Fruit fly (Drosophila melanogaster) whole organism, embryonic: Measurements from ENCODE around the gene corto.

ENCODE experiments used
- Blimp-1 ChIP-seq: fragments of 200-800 bp; sonication (Bioruptor generic); optimal IDR thresholded peaks from 3 replicates; lab custom pipeline; 2018; ENCODE audit warnings: missing biosample characterization, missing genetic modification characterization, mild to moderate bottlenecking, moderate library complexity, missing genetic modification reagents
- C15 ChIP-seq: fragments of 200-800 bp; sonication (Bioruptor generic); IDR thresholded peaks from 3 replicates; pipeline ENCODE4 v1.3.6; 2022; ENCODE audit warnings: missing biosample characterization, missing genetic modification characterization
- CG10321 ChIP-seq: fragments of 200-800 bp; sonication (Bioruptor generic); IDR thresholded peaks from 2 replicates; pipeline ENCODE4 v1.3.6; 2022; ENCODE audit warnings: missing biosample characterization, missing genetic modification characterization
- CG10431 ChIP-seq: fragments of 200-800 bp; sonication (Bioruptor generic); optimal IDR thresholded peaks from 3 replicates; lab custom pipeline; 2018; ENCODE audit warnings: missing biosample characterization, mild to moderate bottlenecking, missing genetic modification characterization
- CG10543 ChIP-seq: fragments of 200-800 bp; sonication (Bioruptor generic); optimal IDR thresholded peaks from 3 replicates; lab custom pipeline; 2017; ENCODE audit warnings: missing biosample characterization, mild to moderate bottlenecking, missing genetic modification characterization, moderate library complexity
- CG13775 ChIP-seq: fragments of 200-800 bp; sonication (Bioruptor generic); optimal IDR thresholded peaks from 3 replicates; lab custom pipeline; 2017; ENCODE audit warnings: missing biosample characterization, mild to moderate bottlenecking, missing genetic modification characterization
- CG14710 ChIP-seq: fragments of 200-800 bp; sonication (Bioruptor generic); optimal IDR thresholded peaks from 3 replicates; lab custom pipeline; 2019; ENCODE audit warnings: missing biosample characterization, mild to moderate bottlenecking, missing genetic modification characterization, moderate library complexity
- CG17829 ChIP-seq: fragments of 200-800 bp; optimal IDR thresholded peaks from 2 replicates; lab custom pipeline; 2019; ENCODE audit warnings: missing biosample characterization, mild to moderate bottlenecking, missing genetic modification characterization, moderate library complexity
- CG2129 ChIP-seq: fragments of 200-800 bp; sonication (Bioruptor generic); IDR thresholded peaks from 2 replicates; pipeline ENCODE4 v1.3.6; 2022; ENCODE audit warnings: missing biosample characterization, missing genetic modification characterization; ENCODE audit not compliant: partially characterized antibody
- CG2889 ChIP-seq: fragments of 200-800 bp; sonication (Bioruptor generic); IDR thresholded peaks from 3 replicates; pipeline ENCODE4 v1.3.6; 2022; ENCODE audit warnings: missing biosample characterization, missing genetic modification characterization
- CG3163 ChIP-seq: fragments of 200-800 bp; sonication (Bioruptor generic); optimal IDR thresholded peaks from 3 replicates; lab custom pipeline; 2016; ENCODE audit warnings: missing biosample characterization, missing genetic modification characterization
- CG34422 ChIP-seq: fragments of 200-800 bp; sonication (Bioruptor generic); IDR thresholded peaks from 3 replicates; pipeline ENCODE4 v1.3.6; 2022; ENCODE audit warnings: missing biosample characterization, missing genetic modification characterization
- CG4360 ChIP-seq: fragments of 200-800 bp; sonication (Bioruptor generic); IDR thresholded peaks from 2 replicates; pipeline ENCODE4 v1.3.6; 2022; ENCODE audit warnings: missing biosample characterization, missing genetic modification characterization
- CG4404 ChIP-seq: fragments of 200-800 bp; sonication (Bioruptor generic); IDR thresholded peaks from 2 replicates; pipeline ENCODE4 v1.3.6; 2022; ENCODE audit warnings: missing biosample characterization, missing genetic modification characterization
- CG4730 ChIP-seq: fragments of 200-800 bp; sonication (Bioruptor generic); IDR thresholded peaks from 2 replicates; pipeline ENCODE4 v1.3.6; 2022; ENCODE audit warnings: missing biosample characterization, missing genetic modification characterization
- CG5245 ChIP-seq: fragments of 200-800 bp; sonication (Bioruptor generic); optimal IDR thresholded peaks from 3 replicates; lab custom pipeline; 2016; ENCODE audit warnings: missing biosample characterization, missing genetic modification characterization
- CG7556 ChIP-seq: fragments of 200-800 bp; sonication (Bioruptor generic); optimal IDR thresholded peaks from 2 replicates; lab custom pipeline; 2017; ENCODE audit warnings: missing biosample characterization, mild to moderate bottlenecking, missing genetic modification characterization
- CG9817 ChIP-seq: fragments of 200-800 bp; sonication (Bioruptor generic); optimal IDR thresholded peaks from 2 replicates; lab custom pipeline; 2018; ENCODE audit warnings: missing biosample characterization, mild to moderate bottlenecking, missing genetic modification characterization, moderate library complexity
- CHES-1-like ChIP-seq: fragments of 200-800 bp; sonication (Bioruptor generic); optimal IDR thresholded peaks from 2 replicates; lab custom pipeline; 2016; ENCODE audit warnings: missing biosample characterization, missing genetic modification characterization
- CkIIα-i1 ChIP-seq: fragments of 200-800 bp; sonication (Bioruptor generic); IDR thresholded peaks from 2 replicates; pipeline ENCODE4 v1.3.6; 2022; ENCODE audit warnings: missing biosample characterization, missing genetic modification characterization
- D ChIP-seq, 2 experiments: fragments of 200-800 bp in 1 of 2; fragments of >200 bp in 1 of 2; sonication (Bioruptor generic) in 1 of 2; optimal IDR thresholded peaks; 2 replicates in 1 of 2; 3 replicates in 1 of 2; lab custom pipeline; 2017; ENCODE audit warnings: mild to moderate bottlenecking in 1 of 2, missing biosample characterization in 1 of 2, missing genetic modification characterization in 1 of 2, missing genetic modification reagents in 1 of 2
- Eip74EF ChIP-seq, 2 experiments: fragments of 200-800 bp in 1 of 2; fragments of >200 bp in 1 of 2; sonication (Bioruptor generic) in 1 of 2; optimal IDR thresholded peaks; 2 replicates each; lab custom pipeline; 2017 to 2019; ENCODE audit warnings: missing biosample characterization in 2 of 2, missing genetic modification characterization in 2 of 2, mild to moderate bottlenecking in 1 of 2, moderate library complexity in 1 of 2
- Gug ChIP-seq: fragments of 200-800 bp; sonication (Bioruptor generic); IDR thresholded peaks from 4 replicates; pipeline ENCODE4 v1.3.6; 2022; ENCODE audit warnings: missing biosample characterization, missing genetic modification characterization
- Lim3 ChIP-seq: fragments of 200-800 bp; sonication (Bioruptor generic); IDR thresholded peaks from 2 replicates; pipeline ENCODE4 v1.3.6; 2022; ENCODE audit warnings: missing biosample characterization, missing genetic modification characterization
- MBD-R2 ChIP-seq: fragments of 200-800 bp; sonication (Bioruptor generic); IDR thresholded peaks from 2 replicates; pipeline ENCODE4 v1.3.6; 2022; ENCODE audit warnings: missing biosample characterization, missing genetic modification characterization
- PHDP ChIP-seq: fragments of 200-800 bp; sonication (Bioruptor generic); optimal IDR thresholded peaks from 3 replicates; lab custom pipeline; 2018; ENCODE audit warnings: missing biosample characterization, mild to moderate bottlenecking, missing genetic modification characterization, moderate library complexity
- Pdp1 ChIP-seq, 2 experiments: fragments of 200-800 bp; sonication (Bioruptor generic); optimal IDR thresholded peaks; 3 replicates each; lab custom pipeline; 2016; ENCODE audit warnings: missing biosample characterization in 2 of 2, missing genetic modification characterization in 2 of 2, mild to moderate bottlenecking in 1 of 2, moderate library complexity in 1 of 2
- Sox102F ChIP-seq: fragments of 200-800 bp; sonication (Bioruptor generic); optimal IDR thresholded peaks from 2 replicates; lab custom pipeline; 2018; ENCODE audit warnings: missing biosample characterization, mild to moderate bottlenecking, missing genetic modification characterization, moderate library complexity
- TFAM ChIP-seq: fragments of 200-800 bp; sonication (Bioruptor generic); optimal IDR thresholded peaks from 2 replicates; lab custom pipeline; 2017; ENCODE audit warnings: missing biosample characterization, missing genetic modification characterization, inconsistent platforms
- Tbp ChIP-seq: fragments of >200 bp; optimal IDR thresholded peaks from 2 replicates; lab custom pipeline; 2018; ENCODE audit warnings: missing biosample characterization, missing genetic modification characterization
- Xbp1 ChIP-seq: fragments of 200-800 bp; sonication (Bioruptor generic); optimal IDR thresholded peaks from 3 replicates; lab custom pipeline; 2016; ENCODE audit warnings: missing biosample characterization, mild to moderate bottlenecking, missing genetic modification characterization
- bbx ChIP-seq: fragments of 200-800 bp; sonication (Bioruptor generic); IDR thresholded peaks from 2 replicates; pipeline ENCODE4 v1.3.6; 2022; ENCODE audit warnings: missing biosample characterization, missing genetic modification characterization; ENCODE audit not compliant: partially characterized antibody
- chn ChIP-seq: fragments of 200-800 bp; sonication (Bioruptor generic); optimal IDR thresholded peaks from 2 replicates; lab custom pipeline; 2016; ENCODE audit warnings: missing biosample characterization, missing genetic modification characterization
- dimm ChIP-seq: fragments of 200-800 bp; sonication (Bioruptor generic); IDR thresholded peaks from 2 replicates; pipeline ENCODE4 v1.3.6; 2022; ENCODE audit warnings: missing biosample characterization, missing genetic modification characterization
- en ChIP-seq: fragments of 200-800 bp; sonication (Bioruptor generic); optimal IDR thresholded peaks from 2 replicates; lab custom pipeline; 2016; ENCODE audit warnings: missing biosample characterization, missing genetic modification characterization
- gcm2 ChIP-seq: fragments of 200-800 bp; sonication (Bioruptor generic); optimal IDR thresholded peaks from 2 replicates; lab custom pipeline; 2016; ENCODE audit warnings: missing biosample characterization, missing genetic modification characterization
- gsb ChIP-seq: fragments of 200-800 bp; sonication (Bioruptor generic); IDR thresholded peaks from 2 replicates; pipeline ENCODE4 v1.3.6; 2022; ENCODE audit warnings: missing biosample characterization, missing genetic modification characterization
- kah ChIP-seq: fragments of 200-800 bp; sonication (Bioruptor generic); optimal IDR thresholded peaks from 2 replicates; lab custom pipeline; 2018; ENCODE audit warnings: missing biosample characterization, mild to moderate bottlenecking, missing genetic modification characterization
- mirr ChIP-seq: fragments of 200-800 bp; sonication (Bioruptor generic); optimal IDR thresholded peaks from 3 replicates; lab custom pipeline; 2018; ENCODE audit warnings: missing biosample characterization, mild to moderate bottlenecking, missing genetic modification characterization
- nmo ChIP-seq: fragments of 200-800 bp; sonication (Bioruptor generic); optimal IDR thresholded peaks from 2 replicates; lab custom pipeline; 2018; ENCODE audit warnings: missing biosample characterization, mild to moderate bottlenecking, missing genetic modification characterization, moderate library complexity
- odd ChIP-seq: fragments of 200-800 bp; sonication (Bioruptor generic); optimal IDR thresholded peaks from 2 replicates; lab custom pipeline; 2017; ENCODE audit warnings: missing biosample characterization, mild to moderate bottlenecking, missing genetic modification characterization
- pfk ChIP-seq: fragments of 200-800 bp; sonication (Bioruptor generic); optimal IDR thresholded peaks from 2 replicates; lab custom pipeline; 2018; ENCODE audit warnings: missing biosample characterization, mild to moderate bottlenecking, missing genetic modification characterization, moderate library complexity
- pros ChIP-seq: fragments of 200-800 bp; sonication (Bioruptor generic); optimal IDR thresholded peaks from 3 replicates; lab custom pipeline; 2019; ENCODE audit warnings: missing biosample characterization, mild to moderate bottlenecking, missing genetic modification characterization, moderate library complexity
- ro ChIP-seq: fragments of 200-800 bp; sonication (Bioruptor generic); IDR thresholded peaks from 2 replicates; pipeline ENCODE4 v1.3.6; 2022; ENCODE audit warnings: missing biosample characterization, missing genetic modification characterization
- run ChIP-seq: fragments of 200-800 bp; sonication (Bioruptor generic); optimal IDR thresholded peaks from 3 replicates; lab custom pipeline; 2018; ENCODE audit warnings: missing biosample characterization, mild to moderate bottlenecking, missing genetic modification characterization
- sim ChIP-seq: fragments of 200-800 bp; sonication (Bioruptor generic); IDR thresholded peaks from 2 replicates; pipeline ENCODE4 v1.3.6; 2022; ENCODE audit warnings: missing biosample characterization, missing genetic modification characterization
- so ChIP-seq: fragments of 200-800 bp; sonication (Bioruptor generic); IDR thresholded peaks from 3 replicates; pipeline ENCODE4 v1.3.6; 2022; ENCODE audit warnings: missing biosample characterization, missing genetic modification characterization
- tgo ChIP-seq: fragments of 200-800 bp; sonication (Bioruptor generic); IDR thresholded peaks from 3 replicates; pipeline ENCODE4 v1.3.6; 2022; ENCODE audit warnings: missing biosample characterization, missing genetic modification characterization
- wdn ChIP-seq: fragments of 200-800 bp; sonication (Bioruptor generic); IDR thresholded peaks from 2 replicates; pipeline ENCODE4 v1.3.6; 2022; ENCODE audit warnings: missing biosample characterization, missing genetic modification characterization

corto gene

dm6 chr3R:5060669-5061339, 26.1 kb downstream of the corto start (continued):
- TF ChIP-seq Eip74EF (GFP tag; optimal IDR thresholded peaks at IDR 0.05; lab: Kevin White, UChicago) = no peak
- no peak for TF ChIP-seq CG10321 (GFP tag; lab: Robert Waterston, UW)
- no peak for TF ChIP-seq pfk (GFP tag; lab: Kevin White, UChicago)
- TF ChIP-seq pros (GFP tag; lab: Kevin White, UChicago) = peak; percentile 3
- peak; percentile 61 for TF ChIP-seq nmo (GFP tag; lab: Kevin White, UChicago)
- no peak for TF ChIP-seq tgo
- peak; percentile 6 to 16 for TF ChIP-seq Pdp1 (GFP tag; optimal IDR thresholded peaks at IDR 0.05; lab: Kevin White, UChicago)
- no peak for TF ChIP-seq en (GFP tag; lab: Kevin White, UChicago)
- no peak for TF ChIP-seq dimm (GFP tag; lab: Robert Waterston, UW)
- no peak for TF ChIP-seq gsb (GFP tag; lab: Robert Waterston, UW)
- 0 out of 4 replicates have a peak, but pooled peaks have one; percentile 24 for TF ChIP-seq Gug (GFP tag; lab: Robert Waterston, UW)
- no peak for TF ChIP-seq sim (GFP tag; lab: Robert Waterston, UW)
- no peak for TF ChIP-seq CG13775 (GFP tag; lab: Kevin White, UChicago)
- no peak for TF ChIP-seq Lim3
- TF ChIP-seq CG4404 = peak; percentile 37; the same call in 1 of the 2 replicates
- TF ChIP-seq D (optimal IDR thresholded peaks at IDR 0.05; lab: Kevin White, UChicago) = no peak
- TF ChIP-seq D (GFP tag; optimal IDR thresholded peaks at IDR 0.05; lab: Kevin White, UChicago) = peak; percentile 32
- peak; percentile 9 for TF ChIP-seq CG10543 (GFP tag; lab: Kevin White, UChicago)
- no peak for TF ChIP-seq CG9817 (tag; lab: Kevin White, UChicago)
- no peak for TF ChIP-seq CG3163 (GFP tag; lab: Kevin White, UChicago)
- TF ChIP-seq ro (GFP tag; lab: Robert Waterston, UW) = no peak
- TF ChIP-seq Sox102F (GFP tag; lab: Kevin White, UChicago) = peak; percentile 54
- TF ChIP-seq wdn (GFP tag; lab: Robert Waterston, UW) = no peak
- TF ChIP-seq CG2889 (GFP tag; lab: Robert Waterston, UW) = no peak
- TF ChIP-seq CkIIα-i1 = no peak
- no peak for TF ChIP-seq bbx (GFP tag; lab: Robert Waterston, UW)
- TF ChIP-seq CG2129 = no peak
- peak; percentile 2 for TF ChIP-seq chn (GFP tag; lab: Kevin White, UChicago)
- peak; percentile 7 for TF ChIP-seq PHDP (tag; lab: Kevin White, UChicago)
- peak; percentile 55 for TF ChIP-seq CG14710 (tag; lab: Kevin White, UChicago)
- no peak for TF ChIP-seq Tbp (GFP tag; lab: Kevin White, UChicago)
- no peak for TF ChIP-seq TFAM (GFP tag; lab: Kevin White, UChicago)
- TF ChIP-seq CG34422 (GFP tag; lab: Robert Waterston, UW) = peak; percentile 36; the same call in 1 of the 3 replicates
- TF ChIP-seq odd (GFP tag; lab: Kevin White, UChicago) = peak; percentile 13
- no peak for TF ChIP-seq CHES-1-like (GFP tag; lab: Kevin White, UChicago)
- TF ChIP-seq C15 = no peak
- TF ChIP-seq CG4360 = peak; percentile 87
- TF ChIP-seq CG10431 (GFP tag; lab: Kevin White, UChicago) = no peak
- no peak for TF ChIP-seq MBD-R2 (GFP tag; lab: Robert Waterston, UW)
- TF ChIP-seq CG7556 (GFP tag; lab: Kevin White, UChicago) = peak; percentile 33
- peak; percentile 36 for TF ChIP-seq CG17829 (tag; lab: Kevin White, UChicago)
- peak; percentile 20 for TF ChIP-seq Blimp-1 (GFP tag; lab: Kevin White, UChicago)
- no peak for TF ChIP-seq mirr (GFP tag; lab: Kevin White, UChicago)
- no peak for TF ChIP-seq CG4730 (GFP tag; lab: Robert Waterston, UW)
- no peak for TF ChIP-seq kah (GFP tag; lab: Kevin White, UChicago)
- peak; percentile 7; the same call in 1 of the 3 replicates for TF ChIP-seq so (GFP tag; lab: Robert Waterston, UW)
- TF ChIP-seq gcm2 (GFP tag; lab: Kevin White, UChicago) = no peak
- TF ChIP-seq Xbp1 (GFP tag; lab: Kevin White, UChicago) = peak; percentile 29
- peak; percentile 3 for TF ChIP-seq CG5245 (GFP tag; lab: Kevin White, UChicago)
- no peak for TF ChIP-seq run (tag; lab: Kevin White, UChicago)
